Fruit fly (Drosophila melanogaster): ENCODE measurements around the gene CtsL4.
A peak's percentile ranks its signal among the peaks of the same experiment; 100 is the strongest.

Gene CtsL4

DNA sequence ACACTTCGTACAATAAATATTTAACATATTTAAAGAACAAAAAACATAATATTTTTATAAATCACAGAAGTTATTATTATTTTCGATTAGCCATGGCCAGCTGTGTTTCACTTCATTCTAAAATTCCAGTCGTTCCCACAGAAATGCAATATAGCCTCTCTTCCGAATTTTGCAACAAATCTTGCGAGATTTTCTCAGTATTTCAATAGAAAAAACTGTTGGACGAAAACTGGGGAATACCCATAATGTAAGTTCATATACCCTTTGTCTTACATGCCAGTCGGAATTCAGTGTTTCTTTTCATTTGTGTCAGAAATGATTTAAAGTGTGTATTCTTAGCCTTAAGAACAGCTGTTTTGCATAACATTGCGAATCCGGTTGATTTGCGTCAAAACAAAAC lies at the start of gene CtsL4, which contains the start of gene ClpP (continued):
- TF ChIP-seq sna (GFP tag; IDR thresholded peaks at IDR 0.05; ENCODE audit: partially characterized antibody) (no peak), CG30020 (tag; optimal IDR thresholded peaks at IDR 0.05) (peak; percentile 100), Adf1 (GFP tag; IDR thresholded peaks at IDR 0.05) (no peak), ssp (GFP tag; IDR thresholded peaks at IDR 0.05) (peak; percentile 97), C15 (GFP tag; IDR thresholded peaks at IDR 0.05) (no peak), croc (GFP tag; conservative IDR thresholded peaks at IDR 0.05) (no peak; the same call in 2 of the 3 replicates), CG14667 (GFP tag; IDR thresholded peaks at IDR 0.05) (peak; percentile 85), CG7372 (GFP tag; IDR thresholded peaks at IDR 0.05) (no peak), CG4617 (GFP tag; optimal IDR thresholded peaks at IDR 0.05; ENCODE audit: borderline replicate concordance) (peak; percentile 76), CG17385 (GFP tag; optimal IDR thresholded peaks at IDR 0.05) (peak; percentile 39), CG10431 (GFP tag; optimal IDR thresholded peaks at IDR 0.05) (peak; percentile 87), phol (tag; optimal IDR thresholded peaks at IDR 0.05) (peak; percentile 60), Trl (optimal IDR thresholded peaks at IDR 0.05) (no peak), Trl (GFP tag; optimal IDR thresholded peaks at IDR 0.05) (peak; percentile 8), CG3407 (GFP tag; optimal IDR thresholded peaks at IDR 0.05) (no peak), caup (GFP tag; optimal IDR thresholded peaks at IDR 0.05; ENCODE audit: severe bottlenecking) (no peak), CG4282 (GFP tag; optimal IDR thresholded peaks at IDR 0.05) (peak; percentile 2), CG15601 (tag; optimal IDR thresholded peaks at IDR 0.05) (peak; percentile 39), CG17361 (GFP tag; IDR thresholded peaks at IDR 0.05) (peak; percentile 76; the same call in 2 of the 3 replicates), hbn (GFP tag; IDR thresholded peaks at IDR 0.05; ENCODE audit: partially characterized antibody) (no peak), Ada2b (GFP tag; IDR thresholded peaks at IDR 0.05) (peak; percentile 37)

dm6 chr2L:10405008-10405654 lies 48.7 kb upstream of the CtsL4 start, which contains the start of the genes CG17768, LSm-4 and Ir31a:
Gene CG17768, minus strand, starts transcription at chr2L:10405203.
Gene LSm-4, minus strand, starts transcription at chr2L:10405203.
Gene Ir31a, plus strand, starts transcription at chr2L:10405565.
- TF ChIP-seq Hand (GFP tag; optimal IDR thresholded peaks at IDR 0.05) (no peak), row (GFP tag; IDR thresholded peaks at IDR 0.05) (peak; percentile 54), HLH3B (GFP tag; IDR thresholded peaks at IDR 0.05) (no peak), Sox102F (GFP tag; optimal IDR thresholded peaks at IDR 0.05) (no peak), CG13123 (GFP tag; optimal IDR thresholded peaks at IDR 0.05) (no peak), C15 (GFP tag; IDR thresholded peaks at IDR 0.05) (no peak), CG12942 (GFP tag; optimal IDR thresholded peaks at IDR 0.05) (no peak), CG17802 (tag; optimal IDR thresholded peaks at IDR 0.05) (no peak), CG34376 (GFP tag; optimal IDR thresholded peaks at IDR 0.05) (no peak), gro (GFP tag; optimal IDR thresholded peaks at IDR 0.05) (no peak), esg (GFP tag; conservative IDR thresholded peaks at IDR 0.05) (no peak), dan (GFP tag; IDR thresholded peaks at IDR 0.05) (no peak), Ets97D (GFP tag; optimal IDR thresholded peaks at IDR 0.05) (no peak), kay (GFP tag; optimal IDR thresholded peaks at IDR 0.05) (no peak), Sry-β (GFP tag; optimal IDR thresholded peaks at IDR 0.05) (no peak), Doc2 (GFP tag; IDR thresholded peaks at IDR 0.05) (no peak), Dref (GFP tag; IDR thresholded peaks at IDR 0.05) (peak; percentile 66), dysf (GFP tag; IDR thresholded peaks at IDR 0.05) (no peak), zen2 (GFP tag; IDR thresholded peaks at IDR 0.05; ENCODE audit: partially characterized antibody) (peak; percentile 46; the same call in 1 of the 3 replicates), CG9727 (GFP tag; optimal IDR thresholded peaks at IDR 0.05) (no peak), run (tag; optimal IDR thresholded peaks at IDR 0.05) (no peak), p53 (GFP tag; optimal IDR thresholded peaks at IDR 0.05) (no peak), Opbp (GFP tag; IDR thresholded peaks at IDR 0.05; ENCODE audit: partially characterized antibody) (peak; percentile 60; the same call in 2 of the 3 replicates), kni (GFP tag; optimal IDR thresholded peaks at IDR 0.05) (no peak), CG12769 (tag; optimal IDR thresholded peaks at IDR 0.05) (no peak), Fer1 (GFP tag; optimal IDR thresholded peaks at IDR 0.05) (no peak), CG14710 (tag; optimal IDR thresholded peaks at IDR 0.05) (no peak), CG4730 (GFP tag; IDR thresholded peaks at IDR 0.05) (no peak), fd102C (GFP tag; optimal IDR thresholded peaks at IDR 0.05) (no peak), slbo (GFP tag; IDR thresholded peaks at IDR 0.05) (no peak), CG31441 (GFP tag; IDR thresholded peaks at IDR 0.05) (no peak)
